Fruit fly (Drosophila melanogaster) whole organism, prepupa: ENCODE results near the gene bnk.

ENCODE experiments used
- CG11294 ChIP-seq: fragments of 200-800 bp; sonication (Bioruptor generic); IDR thresholded peaks from 2 replicates; pipeline ENCODE4 v1.3.6; 2022; ENCODE audit warnings: missing biosample characterization, missing genetic modification characterization
- CG34406 ChIP-seq: fragments of 200-800 bp; sonication (Bioruptor generic); optimal IDR thresholded peaks from 3 replicates; lab custom pipeline; 2016; ENCODE audit warnings: missing biosample characterization, missing genetic modification characterization
- CG7368 ChIP-seq: fragments of 200-800 bp; sonication (Bioruptor generic); optimal IDR thresholded peaks from 3 replicates; lab custom pipeline; 2016; ENCODE audit warnings: missing biosample characterization, missing genetic modification characterization
- CG8119 ChIP-seq: fragments of 200-800 bp; sonication (Bioruptor generic); IDR thresholded peaks from 3 replicates; pipeline ENCODE4 v1.3.6; 2022; ENCODE audit warnings: missing biosample characterization, missing genetic modification characterization
- Eip75B ChIP-seq: fragments of 200-800 bp; sonication (Bioruptor generic); optimal IDR thresholded peaks from 3 replicates; lab custom pipeline; 2016; ENCODE audit warnings: missing biosample characterization, missing genetic modification characterization
- Hr38 ChIP-seq: sonication (Bioruptor generic); optimal IDR thresholded peaks from 2 replicates; lab custom pipeline; 2016; ENCODE audit warnings: missing biosample characterization, missing genetic modification characterization
- Hr39 ChIP-seq: fragments of 200-800 bp; sonication (Bioruptor generic); optimal IDR thresholded peaks from 2 replicates; lab custom pipeline; 2016; ENCODE audit warnings: missing biosample characterization, missing genetic modification characterization
- Lpt ChIP-seq: fragments of 200-800 bp; sonication (Bioruptor generic); optimal IDR thresholded peaks from 3 replicates; lab custom pipeline; 2016; ENCODE audit warnings: missing biosample characterization, missing genetic modification characterization
- OdsH ChIP-seq: fragments of 200-800 bp; sonication (Bioruptor generic); optimal IDR thresholded peaks from 3 replicates; lab custom pipeline; 2016; ENCODE audit warnings: missing biosample characterization, missing genetic modification characterization
- achi ChIP-seq: fragments of 200-800 bp; sonication (Bioruptor generic); optimal IDR thresholded peaks from 3 replicates; lab custom pipeline; 2016; ENCODE audit warnings: missing biosample characterization, missing genetic modification characterization
- acj6 ChIP-seq: fragments of 200-800 bp; sonication (Bioruptor generic); optimal IDR thresholded peaks from 3 replicates; lab custom pipeline; 2016; ENCODE audit warnings: missing biosample characterization, missing genetic modification characterization
- fd85E ChIP-seq: fragments of 200-800 bp; sonication (Bioruptor generic); optimal IDR thresholded peaks from 3 replicates; lab custom pipeline; 2016; ENCODE audit warnings: missing biosample characterization, missing genetic modification characterization
- svp ChIP-seq: fragments of 200-800 bp; sonication (Bioruptor generic); peaks from one replicate; lab custom pipeline; 2016; ENCODE audit warnings: missing biosample characterization, missing genetic modification characterization

DNA sequence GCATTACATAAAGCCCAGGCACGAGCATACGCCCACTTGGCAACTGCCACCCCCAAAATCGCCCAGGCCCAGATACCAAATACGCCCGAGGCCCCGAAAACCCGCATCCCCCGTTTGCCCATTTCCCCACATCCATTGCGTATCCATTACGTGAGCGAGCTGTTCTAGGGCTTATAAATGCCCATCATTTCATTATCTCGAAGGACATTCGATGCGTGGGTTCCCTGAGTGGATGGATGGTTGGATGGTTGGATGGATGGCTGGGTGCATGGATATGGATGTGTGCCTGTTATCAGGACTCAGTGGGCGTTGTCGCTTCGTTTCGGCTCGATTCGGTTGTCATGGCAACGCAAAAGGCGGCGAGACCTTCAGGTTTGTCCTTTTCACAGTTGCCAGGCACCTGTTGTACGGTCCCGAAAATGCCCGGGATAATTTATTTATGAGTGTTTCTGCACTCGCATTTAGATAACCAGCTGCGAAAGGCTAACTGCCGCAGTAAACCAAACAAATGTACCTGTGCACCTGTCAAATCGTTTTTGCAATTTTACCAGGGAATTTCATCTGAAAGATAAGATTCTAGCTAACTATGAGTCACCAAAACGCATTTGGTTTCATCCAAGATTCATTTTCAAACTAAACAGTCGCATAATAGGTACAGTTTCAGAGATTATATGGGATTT is 29.9 kb downstream of the bnk start:
- TF ChIP-seq OdsH (GFP tag; lab: Kevin White, UChicago) (no peak), CG34406 (GFP tag; lab: Kevin White, UChicago) (no peak), Lpt (GFP tag; lab: Kevin White, UChicago) (no peak), Hr38 (GFP tag; lab: Kevin White, UChicago) (no peak), fd85E (GFP tag; lab: Kevin White, UChicago) (no peak), acj6 (GFP tag; lab: Kevin White, UChicago) (no peak), Hr39 (GFP tag; lab: Kevin White, UChicago) (no peak), CG11294 (GFP tag; lab: Robert Waterston, UW) (no peak), Eip75B (no peak), svp (no peak), CG8119 (GFP tag; lab: Robert Waterston, UW) (no peak), CG7368 (no peak), achi (GFP tag; lab: Kevin White, UChicago) (no peak)
